Worm (Caenorhabditis elegans) whole organism, L4 larva: Measurements from ENCODE around the gene oat-1.
"Not testable (repeated sequence)": the region's sequence is repeated elsewhere in the genome, so short reads cannot be mapped to it uniquely, and the experiment has no call there.

Experiments
- daf-16 ChIP-seq, 3 experiments: sonication (generic microtip); optimal IDR thresholded peaks; 2 replicates each; lab custom pipeline; 2016 to 2017; ENCODE audit warnings: missing genetic modification characterization in 3 of 3, missing genetic modification reagents in 3 of 3, mild to moderate bottlenecking in 2 of 3, missing compliant biosample characterization in 2 of 3, missing biosample characterization in 1 of 3, moderate library complexity in 1 of 3
- nhr-28 ChIP-seq: fragments of 150-350 bp; optimal IDR thresholded peaks from 2 replicates; lab custom pipeline; 2014; ENCODE audit warnings: missing biosample characterization, missing genetic modification characterization
- pha-4 ChIP-seq, 2 experiments: fragments of 150-350 bp in 1 of 2; fragments of 200-800 bp in 1 of 2; sonication (Bioruptor generic) in 1 of 2; IDR thresholded peaks in 1 of 2; optimal IDR thresholded peaks in 1 of 2; 2 replicates each; pipeline versions ENCODE4 v1.3.6 to Lab custom; 2014 to 2022; ENCODE audit warnings: missing genetic modification characterization in 2 of 2, missing genetic modification reagents in 2 of 2, missing biosample characterization in 1 of 2, missing compliant biosample characterization in 1 of 2
- skn-1 ChIP-seq: fragments of 150-350 bp; optimal IDR thresholded peaks from 2 replicates; lab custom pipeline; 2014; ENCODE audit warnings: missing biosample characterization, missing genetic modification characterization

DNA sequence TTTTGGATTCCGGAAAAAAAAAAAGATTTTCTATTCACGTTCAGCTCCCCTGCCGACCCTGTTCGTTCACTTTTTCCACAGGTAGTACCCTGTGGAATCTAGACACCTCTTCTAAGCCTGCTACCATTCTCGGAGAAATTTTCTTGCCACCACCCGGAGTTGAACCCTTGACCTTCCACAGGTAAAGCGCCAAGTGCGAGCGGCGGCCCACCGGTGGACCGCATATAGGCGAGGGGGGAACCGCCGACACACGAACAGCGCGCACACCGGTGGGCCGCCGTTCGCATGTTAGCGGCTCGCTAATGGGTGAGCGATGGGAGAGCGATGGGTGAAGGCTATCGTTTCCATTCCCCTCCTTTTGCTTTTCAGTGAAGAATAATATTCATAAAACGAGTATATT lies 28.2 kb upstream of the oat-1 start:
- TF ChIP-seq daf-16 (GFP tag; optimal IDR thresholded peaks at IDR 0.05; lab: Kevin White, UChicago); daf-16 (tag; optimal IDR thresholded peaks at IDR 0.05; lab: Kevin White, UChicago); skn-1 (tag; lab: Kevin White, UChicago); pha-4 (GFP tag; IDR thresholded peaks at IDR 0.05; lab: Robert Waterston, UW); pha-4 (tag; optimal IDR thresholded peaks at IDR 0.05; lab: Kevin White, UChicago); nhr-28 (tag; lab: Kevin White, UChicago): not testable (repeated sequence)
